Fruit fly (Drosophila melanogaster) whole organism, embryonic: ENCODE measurements around the gene alpha-Spec.

Experiments
- Ada2b ChIP-seq: fragments of 200-800 bp; sonication (Bioruptor generic); IDR thresholded peaks from 2 replicates; pipeline ENCODE4 v1.3.6; 2022; ENCODE audit warnings: missing biosample characterization, missing genetic modification characterization
- CG1024 ChIP-seq: fragments of 200-800 bp; sonication (Bioruptor generic); IDR thresholded peaks from 2 replicates; pipeline ENCODE4 v1.3.6; 2022; ENCODE audit warnings: missing biosample characterization, missing genetic modification characterization
- CG11093 ChIP-seq: fragments of 200-800 bp; sonication (Bioruptor generic); IDR thresholded peaks from 3 replicates; pipeline ENCODE4 v1.3.6; 2022; ENCODE audit warnings: missing biosample characterization, missing genetic modification characterization
- CG11456 ChIP-seq: fragments of 200-800 bp; sonication (Bioruptor generic); IDR thresholded peaks from 3 replicates; pipeline ENCODE4 v1.3.6; 2022; ENCODE audit warnings: missing biosample characterization, missing genetic modification characterization
- CG11695 ChIP-seq: fragments of 200-800 bp; sonication (Bioruptor generic); IDR thresholded peaks from 3 replicates; pipeline ENCODE4 v1.3.6; 2022; ENCODE audit warnings: missing biosample characterization, missing genetic modification characterization
- CG11696 ChIP-seq: fragments of 200-800 bp; sonication (Bioruptor generic); IDR thresholded peaks from 2 replicates; pipeline ENCODE4 v1.3.6; 2022; ENCODE audit warnings: missing biosample characterization, missing genetic modification characterization
- CG12299 ChIP-seq: fragments of 200-800 bp; sonication (Bioruptor generic); optimal IDR thresholded peaks from 2 replicates; lab custom pipeline; 2018; ENCODE audit warnings: missing biosample characterization, mild to moderate bottlenecking, missing genetic modification characterization
- CG13424 ChIP-seq: fragments of 200-800 bp; sonication (Bioruptor generic); optimal IDR thresholded peaks from 2 replicates; lab custom pipeline; 2019; ENCODE audit warnings: missing biosample characterization, mild to moderate bottlenecking, missing genetic modification characterization, moderate library complexity
- CG1647 ChIP-seq: fragments of 200-800 bp; sonication (Bioruptor generic); optimal IDR thresholded peaks from 3 replicates; lab custom pipeline; 2016; ENCODE audit warnings: missing biosample characterization, missing genetic modification characterization
- CG17186 ChIP-seq: fragments of 200-800 bp; sonication (Bioruptor generic); optimal IDR thresholded peaks from 3 replicates; lab custom pipeline; 2017; ENCODE audit warnings: missing biosample characterization, missing genetic modification reagents, missing genetic modification characterization
- CG2116 ChIP-seq: fragments of 200-800 bp; sonication (Bioruptor generic); optimal IDR thresholded peaks from 3 replicates; lab custom pipeline; 2018; ENCODE audit warnings: missing biosample characterization, mild to moderate bottlenecking, missing genetic modification characterization
- CG2678 ChIP-seq: fragments of 200-800 bp; sonication (Bioruptor generic); optimal IDR thresholded peaks from 3 replicates; lab custom pipeline; 2019; ENCODE audit warnings: missing biosample characterization, mild to moderate bottlenecking, missing genetic modification characterization, moderate library complexity
- CG30431 ChIP-seq: fragments of 200-800 bp; sonication (Bioruptor generic); optimal IDR thresholded peaks from 2 replicates; lab custom pipeline; 2017; ENCODE audit warnings: missing biosample characterization, missing genetic modification characterization
- CG31365 ChIP-seq: fragments of 200-800 bp; sonication (Bioruptor generic); optimal IDR thresholded peaks from 2 replicates; lab custom pipeline; 2018; ENCODE audit warnings: missing biosample characterization, mild to moderate bottlenecking, missing genetic modification characterization
- CG34422 ChIP-seq: fragments of 200-800 bp; sonication (Bioruptor generic); IDR thresholded peaks from 3 replicates; pipeline ENCODE4 v1.3.6; 2022; ENCODE audit warnings: missing biosample characterization, missing genetic modification characterization
- CG4424 ChIP-seq: fragments of 200-800 bp; sonication (Bioruptor generic); optimal IDR thresholded peaks from 3 replicates; lab custom pipeline; 2016; ENCODE audit warnings: missing biosample characterization, missing genetic modification characterization
- CG7987 ChIP-seq: fragments of 200-800 bp; sonication (Bioruptor generic); optimal IDR thresholded peaks from 2 replicates; lab custom pipeline; 2018; ENCODE audit warnings: missing biosample characterization, mild to moderate bottlenecking, missing genetic modification characterization, moderate library complexity
- CG9817 ChIP-seq: fragments of 200-800 bp; sonication (Bioruptor generic); optimal IDR thresholded peaks from 2 replicates; lab custom pipeline; 2018; ENCODE audit warnings: missing biosample characterization, mild to moderate bottlenecking, missing genetic modification characterization, moderate library complexity
- Chrac-16 ChIP-seq: fragments of 200-800 bp; sonication (Bioruptor generic); optimal IDR thresholded peaks from 3 replicates; lab custom pipeline; 2016; ENCODE audit warnings: missing biosample characterization, missing genetic modification characterization
- CoRest ChIP-seq: fragments of 200-800 bp; sonication (Bioruptor generic); optimal IDR thresholded peaks from 3 replicates; lab custom pipeline; 2018; ENCODE audit warnings: missing biosample characterization, mild to moderate bottlenecking, missing genetic modification characterization, moderate library complexity
- CrebB ChIP-seq: fragments of 200-800 bp; sonication (Bioruptor generic); optimal IDR thresholded peaks from 3 replicates; lab custom pipeline; 2018; ENCODE audit warnings: missing biosample characterization, mild to moderate bottlenecking, missing genetic modification characterization
- Dp ChIP-seq: fragments of 200-800 bp; sonication (Bioruptor generic); optimal IDR thresholded peaks from 2 replicates; lab custom pipeline; 2018; ENCODE audit warnings: missing biosample characterization, mild to moderate bottlenecking, missing genetic modification characterization, moderate library complexity
- E2f2 ChIP-seq: fragments of 200-800 bp; sonication (Bioruptor generic); IDR thresholded peaks from 2 replicates; pipeline ENCODE4 v1.3.6; 2022; ENCODE audit warnings: missing biosample characterization, missing genetic modification characterization
- Gsc ChIP-seq: fragments of 200-800 bp; sonication (Bioruptor generic); IDR thresholded peaks from 2 replicates; pipeline ENCODE4 v1.3.6; 2022; ENCODE audit warnings: missing biosample characterization, missing genetic modification characterization
- Mes4 ChIP-seq: fragments of 200-800 bp; sonication (Bioruptor generic); optimal IDR thresholded peaks from 2 replicates; lab custom pipeline; 2016; ENCODE audit warnings: missing biosample characterization, missing genetic modification characterization
- NFAT ChIP-seq: fragments of 200-800 bp; sonication (Bioruptor generic); IDR thresholded peaks from 2 replicates; pipeline ENCODE4 v1.3.6; 2022; ENCODE audit warnings: missing biosample characterization, missing genetic modification characterization
- Neu2 ChIP-seq: fragments of 200-800 bp; sonication (Bioruptor generic); optimal IDR thresholded peaks from 3 replicates; lab custom pipeline; 2016; ENCODE audit warnings: missing biosample characterization, missing genetic modification characterization, borderline replicate concordance
- Nf-YB ChIP-seq: fragments of 200-800 bp; sonication (Bioruptor generic); optimal IDR thresholded peaks from 3 replicates; lab custom pipeline; 2019; ENCODE audit warnings: missing biosample characterization, mild to moderate bottlenecking, missing genetic modification characterization, moderate library complexity
- Rfx ChIP-seq: fragments of 200-800 bp; sonication (Bioruptor generic); IDR thresholded peaks from 2 replicates; pipeline ENCODE4 v1.3.6; 2022; ENCODE audit warnings: missing biosample characterization, missing genetic modification characterization
- Stat92E ChIP-seq, 3 experiments: fragments of >200 bp in 2 of 3; fragments of 200-800 bp in 1 of 3; sonication (Bioruptor generic) in 1 of 3; optimal IDR thresholded peaks; 2 replicates each; lab custom pipeline; 2017 to 2019; ENCODE audit warnings: missing biosample characterization in 3 of 3, missing genetic modification characterization in 3 of 3, mild to moderate bottlenecking in 1 of 3, moderate library complexity in 1 of 3
- Vsx1 ChIP-seq: fragments of 200-800 bp; sonication (Bioruptor generic); optimal IDR thresholded peaks from 2 replicates; lab custom pipeline; 2017; ENCODE audit warnings: missing biosample characterization, mild to moderate bottlenecking, missing genetic modification characterization, missing genetic modification reagents
- ab ChIP-seq: fragments of 200-800 bp; sonication (Bioruptor generic); optimal IDR thresholded peaks from 2 replicates; lab custom pipeline; 2016; ENCODE audit warnings: missing biosample characterization, missing genetic modification characterization
- amos ChIP-seq: fragments of 200-800 bp; sonication (Bioruptor generic); IDR thresholded peaks from 2 replicates; pipeline ENCODE4 v1.3.6; 2022; ENCODE audit warnings: missing biosample characterization, missing genetic modification characterization; ENCODE audit not compliant: partially characterized antibody
- bigmax ChIP-seq: fragments of 200-800 bp; sonication (Bioruptor generic); optimal IDR thresholded peaks from 2 replicates; lab custom pipeline; 2018; ENCODE audit warnings: missing biosample characterization, mild to moderate bottlenecking, missing genetic modification characterization
- br ChIP-seq: fragments of >200 bp; optimal IDR thresholded peaks from 2 replicates; lab custom pipeline; 2017
- ci ChIP-seq: fragments of 200-800 bp; sonication (Bioruptor generic); IDR thresholded peaks from 3 replicates; pipeline ENCODE4 v1.3.6; 2022; ENCODE audit warnings: missing biosample characterization, missing genetic modification characterization
- dati ChIP-seq: fragments of 200-800 bp; sonication (Bioruptor generic); IDR thresholded peaks from 2 replicates; pipeline ENCODE4 v1.3.6; 2022; ENCODE audit warnings: missing biosample characterization, missing genetic modification characterization
- eyg ChIP-seq: fragments of 200-800 bp; sonication (Bioruptor generic); optimal IDR thresholded peaks from 3 replicates; lab custom pipeline; 2016; ENCODE audit warnings: missing biosample characterization, missing genetic modification characterization
- gfzf ChIP-seq: fragments of 200-800 bp; sonication (Bioruptor generic); optimal IDR thresholded peaks from 2 replicates; lab custom pipeline; 2016; ENCODE audit warnings: missing biosample characterization, mild to moderate bottlenecking, missing genetic modification characterization, moderate library complexity
- gsb ChIP-seq: fragments of 200-800 bp; sonication (Bioruptor generic); IDR thresholded peaks from 2 replicates; pipeline ENCODE4 v1.3.6; 2022; ENCODE audit warnings: missing biosample characterization, missing genetic modification characterization
- ham ChIP-seq: fragments of 200-800 bp; sonication (Bioruptor generic); IDR thresholded peaks from 2 replicates; pipeline ENCODE4 v1.3.6; 2022; ENCODE audit warnings: missing biosample characterization, missing genetic modification characterization
- hkb ChIP-seq, 2 experiments: fragments of 200-800 bp in 1 of 2; fragments of >200 bp in 1 of 2; sonication (Bioruptor generic) in 1 of 2; IDR thresholded peaks in 1 of 2; optimal IDR thresholded peaks in 1 of 2; 2 replicates each; pipeline versions ENCODE4 v1.3.6 to Lab custom; 2017 to 2022; ENCODE audit warnings: missing biosample characterization in 1 of 2, missing genetic modification characterization in 1 of 2
- mirr ChIP-seq: fragments of 200-800 bp; sonication (Bioruptor generic); optimal IDR thresholded peaks from 3 replicates; lab custom pipeline; 2018; ENCODE audit warnings: missing biosample characterization, mild to moderate bottlenecking, missing genetic modification characterization
- oc ChIP-seq: fragments of 200-800 bp; sonication (Bioruptor generic); optimal IDR thresholded peaks from 2 replicates; lab custom pipeline; 2018; ENCODE audit warnings: missing biosample characterization, mild to moderate bottlenecking, missing genetic modification characterization, moderate library complexity
- pzg ChIP-seq: fragments of 200-800 bp; sonication (Bioruptor generic); optimal IDR thresholded peaks from 3 replicates; lab custom pipeline; 2018; ENCODE audit warnings: missing biosample characterization, mild to moderate bottlenecking, missing genetic modification characterization, moderate library complexity
- repo ChIP-seq: fragments of 200-800 bp; sonication (Bioruptor generic); optimal IDR thresholded peaks from 2 replicates; lab custom pipeline; 2016; ENCODE audit warnings: missing biosample characterization, missing genetic modification characterization
- sisA ChIP-seq: fragments of 200-800 bp; sonication (Bioruptor generic); IDR thresholded peaks from 2 replicates; pipeline ENCODE4 v1.3.6; 2022; ENCODE audit warnings: missing biosample characterization, missing genetic modification characterization
- tll ChIP-seq, 2 experiments: fragments of 200-800 bp in 1 of 2; fragments of >200 bp in 1 of 2; sonication (Bioruptor generic) in 1 of 2; optimal IDR thresholded peaks; 2 replicates each; lab custom pipeline; 2017 to 2019; ENCODE audit warnings: missing biosample characterization in 2 of 2, missing genetic modification characterization in 2 of 2, mild to moderate bottlenecking in 1 of 2, moderate library complexity in 1 of 2
- trem ChIP-seq: fragments of 200-800 bp; optimal IDR thresholded peaks from 3 replicates; lab custom pipeline; 2019; ENCODE audit warnings: missing biosample characterization, mild to moderate bottlenecking, missing genetic modification characterization, moderate library complexity
- zfh1 ChIP-seq: fragments of 200-800 bp; sonication (Bioruptor generic); IDR thresholded peaks from 3 replicates; pipeline ENCODE4 v1.3.6; 2022; ENCODE audit warnings: missing biosample characterization, missing genetic modification characterization
- zfh2 ChIP-seq: fragments of 200-800 bp; sonication (Bioruptor generic); optimal IDR thresholded peaks from 2 replicates; lab custom pipeline; 2016; ENCODE audit warnings: missing biosample characterization, missing genetic modification characterization

alpha-Spec gene

DNA sequence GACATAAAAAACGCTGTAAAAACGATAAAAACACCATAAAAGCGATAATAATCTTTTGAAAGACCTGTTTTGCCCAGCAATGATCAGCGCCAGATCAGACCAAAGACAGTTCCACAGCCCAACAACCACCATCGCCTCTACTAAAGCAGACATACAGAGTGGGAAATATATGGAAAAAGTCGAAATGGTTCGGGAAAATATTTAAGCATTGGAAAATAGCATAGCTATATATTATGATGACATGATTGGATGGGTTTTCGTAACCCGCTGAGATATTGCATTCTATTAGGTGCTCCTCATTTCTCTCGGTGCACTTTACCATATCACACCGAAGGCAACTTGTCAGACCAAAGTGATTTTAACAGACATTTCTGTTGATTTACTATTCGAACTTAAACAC is 13.5 kb upstream of the alpha-Spec start (continued):
- TF ChIP-seq oc (peak; percentile 88), zfh1 (GFP tag; lab: Robert Waterston, UW) (peak; percentile 92), eyg (GFP tag; lab: Kevin White, UChicago) (peak; percentile 84), CG11456 (GFP tag; lab: Robert Waterston, UW) (peak; percentile 95), amos (GFP tag; lab: Robert Waterston, UW) (no peak), CG30431 (GFP tag; lab: Kevin White, UChicago) (peak; percentile 79), Gsc (GFP tag; lab: Robert Waterston, UW) (peak; percentile 78), ci (peak; percentile 94), CoRest (tag; lab: Kevin White, UChicago) (peak; percentile 90), bigmax (GFP tag; lab: Kevin White, UChicago) (peak; percentile 2), zfh2 (GFP tag; lab: Kevin White, UChicago) (peak; percentile 77), CG1647 (peak; percentile 89), CG13424 (tag; lab: Kevin White, UChicago) (peak; percentile 88), CG34422 (GFP tag; lab: Robert Waterston, UW) (peak; percentile 93), br (lab: Kevin White, UChicago) (no peak), CG11093 (GFP tag; lab: Robert Waterston, UW) (peak; percentile 76; the same call in 2 of the 3 replicates), CG7987 (GFP tag; lab: Kevin White, UChicago) (peak; percentile 81), ham (peak; percentile 71), CG1024 (GFP tag; lab: Robert Waterston, UW) (peak; percentile 86), E2f2 (peak; percentile 66), sisA (GFP tag; lab: Robert Waterston, UW) (peak; percentile 91), hkb (optimal IDR thresholded peaks at IDR 0.05; lab: Kevin White, UChicago) (no peak), hkb (GFP tag; IDR thresholded peaks at IDR 0.05; lab: Robert Waterston, UW) (peak; percentile 93), Stat92E (GFP tag; optimal IDR thresholded peaks at IDR 0.05; lab: Kevin White, UChicago) (no peak), Nf-YB (GFP tag; lab: Kevin White, UChicago) (peak; percentile 62), mirr (peak; percentile 74), ab (peak; percentile 87), dati (GFP tag; lab: Robert Waterston, UW) (peak; percentile 62), CG4424 (peak; percentile 91), Rfx (GFP tag; lab: Robert Waterston, UW) (peak; percentile 97), CG9817 (tag; lab: Kevin White, UChicago) (peak; percentile 86), CG17186 (GFP tag; lab: Kevin White, UChicago) (peak; percentile 35), CG11696 (GFP tag; lab: Robert Waterston, UW) (peak; percentile 85), trem (tag; lab: Kevin White, UChicago) (peak; percentile 44), CrebB (tag; lab: Kevin White, UChicago) (peak; percentile 88), CG11695 (peak; percentile 92), NFAT (GFP tag; lab: Robert Waterston, UW) (peak; percentile 89), CG31365 (peak; percentile 76), pzg (GFP tag; lab: Kevin White, UChicago) (peak; percentile 14), Mes4 (GFP tag; lab: Kevin White, UChicago) (peak; percentile 81), Ada2b (GFP tag; lab: Robert Waterston, UW) (peak; percentile 94), gfzf (GFP tag; lab: Kevin White, UChicago) (peak; percentile 14), CG2116 (GFP tag; lab: Kevin White, UChicago) (peak; percentile 49), Neu2 (GFP tag; lab: Kevin White, UChicago) (no peak), gsb (GFP tag; lab: Robert Waterston, UW) (peak; percentile 93), Chrac-16 (GFP tag; lab: Kevin White, UChicago) (peak; percentile 87), tll (GFP tag; optimal IDR thresholded peaks at IDR 0.05; lab: Kevin White, UChicago) (no peak), CG12299 (tag; lab: Kevin White, UChicago) (peak; percentile 74), Dp (GFP tag; lab: Kevin White, UChicago) (no peak), CG2678 (peak; percentile 92), Vsx1 (GFP tag; lab: Kevin White, UChicago) (no peak), repo (GFP tag; lab: Kevin White, UChicago) (peak; percentile 88)
